Fruit fly (Drosophila melanogaster) whole organism: ENCODE results near the gene CG31245.

Source experiments
- CG8478 ChIP-seq: fragments of >200 bp; optimal IDR thresholded peaks from 2 replicates; lab custom pipeline; 2018; ENCODE audit warnings: inconsistent platforms
- Dll ChIP-seq: fragments of >200 bp; optimal IDR thresholded peaks from 2 replicates; lab custom pipeline; 2017
- EcR ChIP-seq, 2 experiments: fragments of >200 bp; optimal IDR thresholded peaks; 2 replicates each; lab custom pipeline; 2017; ENCODE audit warnings: missing biosample characterization in 2 of 2, missing genetic modification characterization in 2 of 2, missing genetic modification reagents in 2 of 2
- pan ChIP-seq: fragments of >200 bp; optimal IDR thresholded peaks from 2 replicates; lab custom pipeline; 2017
- psq ChIP-seq: fragments of >200 bp; optimal IDR thresholded peaks from 2 replicates; lab custom pipeline; 2017
- usp ChIP-seq: fragments of >200 bp; optimal IDR thresholded peaks from 2 replicates; lab custom pipeline; 2017; ENCODE audit warnings: missing biosample characterization, missing genetic modification characterization, mixed read lengths

CG31245 gene

DNA sequence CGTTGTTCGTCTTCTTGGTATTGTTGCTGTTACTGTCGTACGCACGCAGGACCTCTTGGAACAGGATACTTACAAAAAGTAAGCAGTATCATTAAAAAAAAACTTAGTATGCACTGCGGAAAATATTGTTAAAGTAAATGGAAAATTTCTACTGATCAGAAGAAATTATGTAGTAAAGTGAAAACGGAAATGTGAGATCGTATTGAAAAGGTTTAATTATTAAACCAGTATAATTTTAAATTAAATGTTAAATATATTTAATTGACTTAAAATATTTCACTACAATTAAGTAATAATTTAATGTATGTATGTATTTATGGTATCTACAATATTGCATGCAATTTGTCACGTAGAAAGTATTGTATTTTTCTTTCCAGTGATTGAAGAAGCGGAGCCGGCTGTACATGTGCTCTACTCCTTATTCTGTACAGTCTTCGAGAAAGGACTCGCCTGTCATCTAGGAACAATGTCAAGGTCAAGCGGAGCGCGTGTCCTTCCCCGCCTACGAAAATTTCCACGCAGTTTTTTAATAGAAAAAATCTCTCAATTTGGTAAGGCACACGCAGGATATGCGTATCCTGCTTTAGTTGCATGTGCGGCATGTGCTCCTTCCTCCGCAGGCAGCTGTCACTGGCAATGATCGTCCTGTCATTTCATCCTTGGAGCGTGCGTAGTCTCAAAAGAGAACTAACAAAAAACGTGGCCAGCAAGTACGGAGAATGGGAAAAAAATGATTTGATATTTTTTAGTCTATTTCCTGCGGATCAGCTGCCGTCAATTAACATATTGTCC lies 33.3 kb downstream of the CG31245 start:
- TF ChIP-seq usp (no peak), Dll (lab: Kevin White, UChicago) (no peak), EcR (GFP tag; optimal IDR thresholded peaks at IDR 0.05; lab: Kevin White, UChicago) (no peak), pan (lab: Kevin White, UChicago) (no peak), CG8478 (lab: Kevin White, UChicago) (no peak), psq (lab: Kevin White, UChicago) (no peak)

DNA sequence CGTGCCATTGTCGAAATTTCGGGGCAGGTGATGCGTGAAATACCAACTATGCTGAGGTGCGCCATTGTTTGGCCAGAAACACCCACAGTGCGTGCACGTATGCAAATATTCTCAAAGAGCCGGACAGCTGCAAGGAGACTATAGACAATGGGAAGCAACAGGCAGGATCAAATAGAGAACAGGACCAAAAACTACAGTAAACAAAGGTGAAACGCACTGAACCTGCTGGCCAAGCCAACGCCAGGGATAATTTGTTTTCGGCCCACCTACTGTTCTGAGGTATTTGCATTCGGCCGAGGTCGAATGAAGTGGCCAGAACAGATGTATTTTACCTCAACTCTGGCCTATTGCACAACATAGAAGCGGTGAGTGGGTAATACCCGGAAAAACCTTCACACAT lies 35.2 kb downstream of the CG31245 start:
- TF ChIP-seq CG8478 (lab: Kevin White, UChicago) (no peak), Dll (lab: Kevin White, UChicago) (no peak)

DNA sequence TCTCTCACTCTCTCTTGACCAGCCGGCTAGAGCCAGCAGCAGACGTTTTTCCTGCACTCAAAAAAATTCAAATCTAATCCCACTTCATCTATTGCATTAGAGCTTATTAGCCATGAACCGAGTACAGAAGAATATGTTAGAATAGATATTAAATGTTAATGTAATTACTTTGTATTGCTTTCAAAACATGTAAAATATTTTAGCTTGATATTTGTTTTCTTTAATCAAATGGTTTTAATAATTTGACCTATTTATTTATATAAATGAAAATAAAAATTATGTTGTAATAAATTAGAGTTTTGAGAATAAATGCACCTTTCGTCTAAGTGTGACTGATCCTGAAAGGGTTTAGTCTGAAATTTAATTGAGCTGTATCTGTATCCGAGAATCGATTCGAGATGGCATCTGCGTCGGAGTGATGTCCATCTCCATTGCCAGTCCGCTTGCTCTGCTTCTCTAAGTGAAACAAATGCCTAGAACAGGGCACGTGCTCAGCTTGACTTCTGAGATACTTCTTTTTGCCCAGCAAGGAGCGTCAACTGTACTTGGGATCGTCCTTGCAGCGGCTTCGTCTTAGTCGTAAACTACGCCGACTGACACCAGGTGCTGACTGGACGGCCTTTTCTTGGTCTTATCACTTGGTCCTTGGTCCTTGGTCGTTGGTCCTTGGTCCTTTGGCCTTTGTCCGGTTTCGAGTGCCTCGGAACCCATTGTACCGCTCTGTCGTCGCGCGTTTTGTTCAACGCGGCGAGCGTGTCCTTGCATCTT lies 36.5 kb downstream of the CG31245 start:
- TF ChIP-seq EcR (GFP tag; optimal IDR thresholded peaks at IDR 0.05; lab: Kevin White, UChicago) (no peak), Dll (lab: Kevin White, UChicago) (no peak), pan (lab: Kevin White, UChicago) (no peak), CG8478 (lab: Kevin White, UChicago) (no peak), psq (lab: Kevin White, UChicago) (no peak), usp (no peak)

DNA sequence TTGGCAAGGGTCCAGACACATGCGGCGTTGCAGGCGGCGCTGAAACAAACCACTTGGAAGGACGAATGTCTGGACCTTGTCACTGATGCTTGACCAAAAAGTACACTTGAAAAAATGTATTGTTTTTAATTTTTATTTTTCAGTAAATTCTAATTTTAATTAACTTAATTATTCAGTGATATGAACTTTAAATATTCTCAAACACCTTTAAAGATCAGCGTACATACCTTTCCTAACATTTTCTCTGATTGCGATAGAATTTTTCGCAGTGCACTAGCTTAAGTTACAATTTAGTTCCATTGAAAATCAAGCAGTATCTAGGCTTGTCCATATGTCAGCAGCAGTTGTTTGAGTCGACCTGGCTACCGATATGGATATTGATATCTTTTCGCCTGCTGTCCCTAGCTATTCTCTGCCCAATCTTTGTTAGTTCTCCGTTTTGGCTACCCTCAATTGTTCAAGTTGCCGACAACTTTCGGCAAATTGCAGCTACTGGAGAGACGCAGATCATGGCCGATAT lies 37.8 kb downstream of the CG31245 start:
- TF ChIP-seq Dll (lab: Kevin White, UChicago) (no peak), CG8478 (lab: Kevin White, UChicago) (no peak), EcR (GFP tag; optimal IDR thresholded peaks at IDR 0.05; lab: Kevin White, UChicago) (no peak), usp (no peak), psq (lab: Kevin White, UChicago) (no peak), pan (lab: Kevin White, UChicago) (no peak)

DNA sequence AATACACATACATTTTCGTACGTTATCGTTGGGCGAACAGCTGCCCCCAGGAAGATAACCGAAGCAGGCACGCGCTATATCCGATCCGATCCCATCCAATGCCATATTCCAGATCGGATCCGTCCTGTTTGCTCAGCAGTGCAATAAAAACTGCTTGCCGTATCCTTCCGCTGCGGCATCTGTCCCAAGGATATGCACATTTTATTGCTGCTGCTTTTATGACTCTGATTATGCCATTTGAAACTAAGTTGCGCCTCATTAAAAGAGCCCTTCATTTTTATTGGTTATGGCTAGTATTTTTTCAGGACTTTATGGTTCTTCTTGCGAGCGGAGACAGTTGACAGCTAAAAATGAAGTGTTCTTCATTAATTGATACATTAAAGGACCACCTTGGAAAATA lies 41.5 kb downstream of the CG31245 start:
- TF ChIP-seq CG8478 (lab: Kevin White, UChicago) (no peak), psq (lab: Kevin White, UChicago) (no peak), EcR (GFP tag; optimal IDR thresholded peaks at IDR 0.05; lab: Kevin White, UChicago) (no peak), usp (no peak), pan (lab: Kevin White, UChicago) (no peak), Dll (lab: Kevin White, UChicago) (no peak)

DNA sequence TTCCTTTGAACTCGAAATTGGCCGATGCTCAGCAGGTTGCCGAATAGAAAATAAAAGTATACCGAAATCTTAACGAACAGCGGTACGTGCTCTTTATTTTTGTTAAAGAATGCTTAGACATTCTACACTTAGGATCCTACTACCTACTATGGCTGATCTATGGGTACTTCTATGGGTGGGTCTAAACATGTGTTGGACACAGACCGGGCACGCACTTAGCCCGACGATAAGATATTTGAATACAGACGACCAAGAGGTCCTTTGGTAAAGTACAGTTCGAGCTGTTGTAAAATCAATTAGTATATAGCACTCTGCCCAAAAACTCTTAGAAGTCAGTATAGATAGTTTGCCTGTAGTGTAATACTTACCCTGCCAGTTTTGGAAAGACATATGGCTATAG lies 44.5 kb downstream of the CG31245 start:
- TF ChIP-seq EcR (GFP tag; optimal IDR thresholded peaks at IDR 0.05; lab: Kevin White, UChicago) (no peak), usp (no peak), pan (lab: Kevin White, UChicago) (no peak), CG8478 (lab: Kevin White, UChicago) (no peak), psq (lab: Kevin White, UChicago) (no peak), Dll (lab: Kevin White, UChicago) (no peak)

DNA sequence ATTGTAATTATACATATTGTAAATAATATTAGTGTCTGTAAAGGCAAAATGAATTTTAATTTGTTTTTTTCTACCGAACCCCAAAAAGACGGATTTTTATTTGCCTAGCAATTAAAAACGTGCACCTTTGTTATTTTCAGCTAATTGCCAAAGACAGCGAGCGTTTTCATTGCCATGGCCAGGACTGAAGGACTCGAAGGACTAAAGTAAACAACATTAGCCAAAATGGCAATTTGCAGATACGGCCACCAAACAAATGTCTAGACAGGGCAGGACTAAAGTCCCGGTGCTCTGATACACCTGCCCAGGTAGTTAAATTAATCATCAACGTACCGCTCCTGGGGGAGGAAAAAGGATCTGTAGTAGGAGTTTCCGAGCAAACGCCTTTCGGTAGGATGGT lies 45.0 kb downstream of the CG31245 start:
- TF ChIP-seq CG8478 (lab: Kevin White, UChicago) (no peak), psq (lab: Kevin White, UChicago) (no peak), Dll (lab: Kevin White, UChicago) (no peak), usp (no peak), pan (lab: Kevin White, UChicago) (no peak), EcR (GFP tag; optimal IDR thresholded peaks at IDR 0.05; lab: Kevin White, UChicago) (no peak)

DNA sequence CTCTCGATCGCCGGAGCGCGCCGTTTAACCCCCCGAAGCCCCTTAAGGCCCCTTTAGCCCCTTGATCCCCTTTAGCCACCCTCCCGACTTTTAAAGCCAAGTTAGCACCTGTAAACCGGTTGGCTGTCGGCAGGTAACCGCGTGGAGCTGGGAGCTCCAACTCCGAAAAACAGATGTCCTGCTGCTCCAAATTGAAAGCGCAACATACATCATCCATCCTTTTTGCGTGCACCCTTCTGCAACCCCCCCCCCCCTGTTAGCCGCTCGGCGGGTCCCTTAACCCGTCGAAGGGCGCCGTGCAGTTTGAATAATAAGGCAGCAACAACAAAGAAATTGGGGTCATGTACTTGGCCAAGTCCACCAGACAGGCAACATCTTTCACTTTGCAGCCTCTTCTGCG lies 48.3 kb downstream of the CG31245 start:
- TF ChIP-seq pan (lab: Kevin White, UChicago) (no peak), Dll (lab: Kevin White, UChicago) (peak; percentile 58)
